Fruit fly (Drosophila melanogaster): ENCODE data around the gene mre11.

Gene mre11

dm6 chr2L:11323917-11324316, 42.0 kb downstream of the mre11 start (continued):
- no peak for TF ChIP-seq sens-2 (GFP tag; IDR thresholded peaks at IDR 0.05)
- peak; percentile 19 for TF ChIP-seq CG3281 (GFP tag; optimal IDR thresholded peaks at IDR 0.05)
- no peak for TF ChIP-seq Sry-β (GFP tag; optimal IDR thresholded peaks at IDR 0.05)
- 0 out of 3 replicates have a peak, but pooled peaks have one; percentile 54 for TF ChIP-seq CG2199 (GFP tag; IDR thresholded peaks at IDR 0.05)
- peak; percentile 42; the same call in 2 of the 4 replicates for TF ChIP-seq Gug (GFP tag; IDR thresholded peaks at IDR 0.05)
- TF ChIP-seq CG3847 (GFP tag; IDR thresholded peaks at IDR 0.05) = peak; percentile 24; the same call in 1 of the 2 replicates
- TF ChIP-seq CG17385 (GFP tag; optimal IDR thresholded peaks at IDR 0.05) = peak; percentile 40
- peak in 1 of 3 experiments; percentile 57 for TF ChIP-seq lola (GFP tag; optimal IDR thresholded peaks at IDR 0.05)
- TF ChIP-seq CG10959 (GFP tag; IDR thresholded peaks at IDR 0.05) = peak; percentile 63
- TF ChIP-seq vvl (GFP tag; IDR thresholded peaks at IDR 0.05) = peak; percentile 88
- peak; percentile 52 for TF ChIP-seq pnt (GFP tag; optimal IDR thresholded peaks at IDR 0.05)
- TF ChIP-seq CG6813 (GFP tag; optimal IDR thresholded peaks at IDR 0.05) = peak; percentile 44
- TF ChIP-seq CG1602 (GFP tag; optimal IDR thresholded peaks at IDR 0.05) = peak; percentile 28
- no peak for TF ChIP-seq Ets97D (GFP tag; optimal IDR thresholded peaks at IDR 0.05)
- no peak for TF ChIP-seq CG9797 (GFP tag; optimal IDR thresholded peaks at IDR 0.05)
- peak in 1 of 2 experiments; percentile 64 for TF ChIP-seq Hr51 (GFP tag; optimal IDR thresholded peaks at IDR 0.05)
- TF ChIP-seq sisA (GFP tag; IDR thresholded peaks at IDR 0.05) = peak; percentile 71
- peak; percentile 45 for TF ChIP-seq CG7556 (GFP tag; optimal IDR thresholded peaks at IDR 0.05)
- TF ChIP-seq insv (GFP tag; optimal IDR thresholded peaks at IDR 0.05) = no peak
- TF ChIP-seq CG18476 (GFP tag; optimal IDR thresholded peaks at IDR 0.05) = peak; percentile 1
- TF ChIP-seq dan (GFP tag; IDR thresholded peaks at IDR 0.05) = no peak
- peak; percentile 42 for TF ChIP-seq Asciz (GFP tag; optimal IDR thresholded peaks at IDR 0.05)
- 0 out of 3 replicates have a peak, but pooled peaks have one; percentile 40 for TF ChIP-seq z (GFP tag; IDR thresholded peaks at IDR 0.05)
- peak; percentile 13 for TF ChIP-seq CrebB (tag; optimal IDR thresholded peaks at IDR 0.05)
- TF ChIP-seq CG10979 (tag; optimal IDR thresholded peaks at IDR 0.05) = peak; percentile 76
- peak; percentile 51 for TF ChIP-seq ttk (GFP tag; IDR thresholded peaks at IDR 0.05)
- TF ChIP-seq Chrac-16 (GFP tag; optimal IDR thresholded peaks at IDR 0.05) = peak; percentile 33
- TF ChIP-seq CG1233 (GFP tag; optimal IDR thresholded peaks at IDR 0.05) = peak; percentile 13
- peak; percentile 27 for TF ChIP-seq CG18764 (GFP tag; optimal IDR thresholded peaks at IDR 0.05)
- peak; percentile 26; the same call in 1 of the 2 replicates for TF ChIP-seq Atf6 (GFP tag; IDR thresholded peaks at IDR 0.05)
- TF ChIP-seq CG9437 (GFP tag; optimal IDR thresholded peaks at IDR 0.05) = peak; percentile 5
- peak; percentile 36; the same call in 1 of the 2 replicates for TF ChIP-seq E2f2 (GFP tag; IDR thresholded peaks at IDR 0.05)
- TF ChIP-seq CG11696 (GFP tag; IDR thresholded peaks at IDR 0.05) = peak; percentile 72
- peak; percentile 75 for TF ChIP-seq row (GFP tag; IDR thresholded peaks at IDR 0.05)
- peak; percentile 3 for TF ChIP-seq Vsx1 (GFP tag; optimal IDR thresholded peaks at IDR 0.05)
- TF ChIP-seq tin (GFP tag; optimal IDR thresholded peaks at IDR 0.05) = peak; percentile 46
- TF ChIP-seq lilli (GFP tag; optimal IDR thresholded peaks at IDR 0.05) = peak; percentile 28
- TF ChIP-seq CG17568 (GFP tag; optimal IDR thresholded peaks at IDR 0.05) = peak; percentile 14
- TF ChIP-seq CG9727 (GFP tag; optimal IDR thresholded peaks at IDR 0.05) = peak; percentile 43
- peak; percentile 54 for TF ChIP-seq sim (GFP tag; IDR thresholded peaks at IDR 0.05)
- TF ChIP-seq stc (GFP tag; IDR thresholded peaks at IDR 0.05) = peak; percentile 63
- TF ChIP-seq CG4404 (GFP tag; IDR thresholded peaks at IDR 0.05) = peak; percentile 38; the same call in 1 of the 2 replicates
- peak; percentile 50 for TF ChIP-seq CG9609 (GFP tag; optimal IDR thresholded peaks at IDR 0.05)
- no peak for TF ChIP-seq NK7.1 (GFP tag; optimal IDR thresholded peaks at IDR 0.05)
- no peak for TF ChIP-seq da (GFP tag; optimal IDR thresholded peaks at IDR 0.05)
- TF ChIP-seq Ptx1 (GFP tag; IDR thresholded peaks at IDR 0.05) = peak; percentile 72
- TF ChIP-seq CG8388 (GFP tag; optimal IDR thresholded peaks at IDR 0.05) = peak; percentile 61
- no peak for TF ChIP-seq hkb (optimal IDR thresholded peaks at IDR 0.05)
- TF ChIP-seq hkb (GFP tag; IDR thresholded peaks at IDR 0.05) = peak; percentile 80
- peak; percentile 22; the same call in 1 of the 3 replicates for TF ChIP-seq CG11456 (GFP tag; IDR thresholded peaks at IDR 0.05)
- TF ChIP-seq CG30431 (GFP tag; optimal IDR thresholded peaks at IDR 0.05) = peak; percentile 45

All from whole organism, embryonic.